Worm (Caenorhabditis elegans) whole organism, L4 larva: ENCODE results near the gene C07A9.9.

Experiments
- F49E8.2 ChIP-seq: sonication (generic microtip); optimal IDR thresholded peaks from 2 replicates; lab custom pipeline; 2016; ENCODE audit warnings: missing compliant biosample characterization, mild to moderate bottlenecking, missing genetic modification characterization, borderline replicate concordance
- R02D3.7 ChIP-seq: fragments of 150-350 bp; sonication (generic microtip); optimal IDR thresholded peaks from 3 replicates; lab custom pipeline; 2014; ENCODE audit warnings: missing biosample characterization, missing genetic modification characterization
- T26A8.4 ChIP-seq: fragments of 200-800 bp; sonication (Bioruptor generic); IDR thresholded peaks from 2 replicates; pipeline ENCODE4 v1.3.6; 2022; ENCODE audit warnings: missing genetic modification characterization, missing compliant biosample characterization
- aha-1 ChIP-seq: fragments of 150-350 bp; peaks from one replicate; lab custom pipeline; 2014; ENCODE audit warnings: missing biosample characterization, missing genetic modification characterization
- attf-4 ChIP-seq: sonication (generic microtip); optimal IDR thresholded peaks from 3 replicates; lab custom pipeline; 2017; ENCODE audit warnings: missing biosample characterization, missing genetic modification characterization
- ceh-82 ChIP-seq: sonication (generic microtip); optimal IDR thresholded peaks from 2 replicates; lab custom pipeline; 2017; ENCODE audit warnings: missing biosample characterization, missing genetic modification characterization
- daf-12 ChIP-seq: fragments of 150-350 bp; optimal IDR thresholded peaks from 2 replicates; lab custom pipeline; 2014; ENCODE audit warnings: missing biosample characterization, missing genetic modification reagents, missing genetic modification characterization
- daf-8 ChIP-seq: fragments of 200-800 bp; sonication (Bioruptor generic); IDR thresholded peaks from 2 replicates; pipeline ENCODE4 v1.3.6; 2022; ENCODE audit warnings: missing genetic modification characterization, missing compliant biosample characterization
- dpl-1 ChIP-seq: fragments of 150-350 bp; optimal IDR thresholded peaks from 2 replicates; lab custom pipeline; 2014; ENCODE audit warnings: missing biosample characterization, missing genetic modification reagents, missing genetic modification characterization
- fkh-10 ChIP-seq: fragments of 150-350 bp; optimal IDR thresholded peaks from 2 replicates; lab custom pipeline; 2014; ENCODE audit warnings: missing biosample characterization, missing genetic modification reagents, missing genetic modification characterization
- hif-1 ChIP-seq, 2 experiments: sonication (generic microtip); optimal IDR thresholded peaks; 2 replicates each; lab custom pipeline; 2016 to 2017; ENCODE audit warnings: missing compliant biosample characterization in 2 of 2, missing genetic modification characterization in 2 of 2, missing genetic modification reagents in 2 of 2, missing genotype in 2 of 2, mild to moderate bottlenecking in 1 of 2
- hlh-30 ChIP-seq: sonication (generic microtip); optimal IDR thresholded peaks from 2 replicates; lab custom pipeline; 2017; ENCODE audit warnings: antibody characterized with exemption, mild to moderate bottlenecking, missing genetic modification characterization, missing compliant biosample characterization; ENCODE audit not compliant: insufficient read depth
- lin-38 ChIP-seq: fragments of 200-800 bp; sonication (Bioruptor generic); IDR thresholded peaks from 2 replicates; pipeline ENCODE4 v1.3.6; 2022; ENCODE audit warnings: missing genetic modification reagents, missing genetic modification characterization, missing compliant biosample characterization
- madf-5 ChIP-seq, 2 experiments: fragments of 200-800 bp; sonication (Bioruptor generic); IDR thresholded peaks; 2 replicates each; pipeline ENCODE4 v1.3.6; 2022; ENCODE audit warnings: missing compliant biosample characterization in 2 of 2, missing genetic modification characterization in 2 of 2
- mes-2 ChIP-seq: sonication (generic microtip); optimal IDR thresholded peaks from 2 replicates; lab custom pipeline; 2016; ENCODE audit warnings: missing genotype, mild to moderate bottlenecking, missing genetic modification characterization, missing compliant biosample characterization; ENCODE audit not compliant: poor library complexity, severe bottlenecking
- nhr-102 ChIP-seq: sonication (generic microtip); optimal IDR thresholded peaks from 2 replicates; lab custom pipeline; 2016; ENCODE audit warnings: mild to moderate bottlenecking, missing genetic modification characterization, moderate library complexity, missing compliant biosample characterization
- nhr-11 ChIP-seq: fragments of 150-350 bp; optimal IDR thresholded peaks from 2 replicates; lab custom pipeline; 2014; ENCODE audit warnings: missing biosample characterization, missing genetic modification characterization
- nhr-237 ChIP-seq: sonication (generic microtip); optimal IDR thresholded peaks from 2 replicates; lab custom pipeline; 2017; ENCODE audit warnings: missing biosample characterization, missing genetic modification characterization
- nhr-25 ChIP-seq: sonication (generic microtip); optimal IDR thresholded peaks from 2 replicates; lab custom pipeline; 2017; ENCODE audit warnings: missing genetic modification characterization, mild to moderate bottlenecking, missing compliant biosample characterization, antibody characterized with exemption, moderate library complexity, borderline replicate concordance; ENCODE audit not compliant: insufficient read depth
- nhr-28 ChIP-seq: fragments of 150-350 bp; optimal IDR thresholded peaks from 2 replicates; lab custom pipeline; 2014; ENCODE audit warnings: missing biosample characterization, missing genetic modification characterization
- tag-97 ChIP-seq: fragments of 200-800 bp; sonication (Bioruptor generic); IDR thresholded peaks from 2 replicates; pipeline ENCODE4 v1.3.6; 2022; ENCODE audit warnings: missing genetic modification characterization, missing compliant biosample characterization
- zfp-2 ChIP-seq: sonication (generic microtip); optimal IDR thresholded peaks from 2 replicates; lab custom pipeline; 2016; ENCODE audit warnings: mild to moderate bottlenecking, missing genetic modification characterization, missing compliant biosample characterization
- zip-2 ChIP-seq: fragments of 150-350 bp; optimal IDR thresholded peaks from 2 replicates; lab custom pipeline; 2014; ENCODE audit warnings: missing biosample characterization, missing genetic modification characterization

The C07A9.9 gene

DNA sequence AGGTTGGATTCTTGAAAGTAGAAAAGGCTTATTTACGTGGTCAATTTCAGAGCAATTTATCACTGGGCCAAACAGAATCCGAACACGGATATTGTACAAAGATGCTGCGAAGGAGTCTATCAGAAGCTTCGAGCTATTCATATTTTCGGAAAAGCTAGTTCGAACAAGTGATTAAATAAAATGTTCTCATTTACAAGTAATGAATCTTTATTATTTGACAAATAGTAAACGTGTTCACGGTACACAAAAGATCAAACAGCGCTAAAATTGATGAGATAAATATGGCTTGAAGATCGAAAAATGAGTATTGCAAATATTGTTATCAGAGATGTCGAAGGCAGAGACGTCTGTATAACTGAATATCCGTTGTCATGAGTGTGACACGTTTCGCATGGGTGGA lies 52.3 kb downstream of the C07A9.9 start (continued):
- TF ChIP-seq daf-12 (tag; lab: Kevin White, UChicago) = no peak
- TF ChIP-seq R02D3.7 (tag; lab: Kevin White, UChicago) = no peak
- no peak for TF ChIP-seq nhr-11
- no peak for TF ChIP-seq nhr-102 (tag; lab: Kevin White, UChicago)
- no peak for TF ChIP-seq zip-2 (tag; lab: Kevin White, UChicago)
- TF ChIP-seq nhr-25 (tag; lab: Kevin White, UChicago) = no peak
- TF ChIP-seq madf-5 (GFP tag; IDR thresholded peaks at IDR 0.05; lab: Robert Waterston, UW) = no peak
- TF ChIP-seq daf-8 (GFP tag; lab: Robert Waterston, UW) = no peak
- TF ChIP-seq hif-1 (tag; optimal IDR thresholded peaks at IDR 0.05; lab: Kevin White, UChicago) = no peak
- peak; percentile 10 for TF ChIP-seq F49E8.2 (tag; lab: Kevin White, UChicago)
- no peak for TF ChIP-seq tag-97 (GFP tag; lab: Robert Waterston, UW)
- peak; percentile 76 for TF ChIP-seq lin-38
- TF ChIP-seq, all 104 proteins: peak for 6

DNA sequence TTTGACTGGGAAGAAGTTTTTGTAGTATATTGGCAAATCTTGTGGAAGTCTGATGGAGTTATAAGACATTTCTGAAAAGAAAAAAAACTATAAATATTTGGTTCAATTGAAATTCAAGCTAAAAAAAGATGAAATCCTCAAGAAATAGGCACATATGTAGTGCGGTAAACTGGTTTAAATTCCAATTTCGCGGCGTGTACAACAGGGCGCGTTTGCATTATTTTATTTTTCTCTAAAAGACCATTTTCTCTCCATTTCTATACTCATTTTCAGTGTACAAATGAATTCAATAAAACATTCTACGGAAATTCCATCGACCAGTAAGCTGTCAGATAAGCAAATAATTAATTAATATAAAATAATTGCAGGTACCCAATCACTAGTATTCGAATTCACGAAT lies 53.2 kb downstream of the C07A9.9 start, which contains the start of the genes pri-1 and F58A4.6:
Gene pri-1 (minus strand): TSS at position 71 of the 400 bp plus-strand sequence.
Gene F58A4.6 (plus strand): TSS at position 272 of the 400 bp plus-strand sequence.
- no peak for TF ChIP-seq nhr-237 (tag; lab: Kevin White, UChicago)
- no peak for TF ChIP-seq attf-4
- peak; percentile 53 for TF ChIP-seq mes-2 (tag; lab: Kevin White, UChicago)
- TF ChIP-seq lin-38 = peak; percentile 92
- peak; percentile 83 for TF ChIP-seq dpl-1
- TF ChIP-seq hlh-30 (tag; lab: Kevin White, UChicago) = peak; percentile 24
- no peak for TF ChIP-seq nhr-28 (tag; lab: Kevin White, UChicago)
- TF ChIP-seq zfp-2 (tag; lab: Kevin White, UChicago) = no peak
- no peak for TF ChIP-seq fkh-10 (GFP tag; lab: Kevin White, UChicago)
- peak; percentile 20 for TF ChIP-seq aha-1
- TF ChIP-seq T26A8.4 (GFP tag; lab: Robert Waterston, UW) = no peak
- no peak for TF ChIP-seq ceh-82 (tag; lab: Kevin White, UChicago)
